Worm (Caenorhabditis elegans): ENCODE data around the gene F19H6.4.

The F19H6.4 gene

ce11 chrX:12337846-12338490 is 27.5 kb upstream of the F19H6.4 start, which contains the start of gene srd-44:
srd-44 (plus strand) TSS chrX:12338440.
- TF ChIP-seq C16A3.4 (tag; optimal IDR thresholded peaks at IDR 0.05) (peak; percentile 19), lir-3 (tag; optimal IDR thresholded peaks at IDR 0.05; ENCODE audit: poor library complexity) (peak; percentile 48), nhr-90 (tag; optimal IDR thresholded peaks at IDR 0.05; ENCODE audit: poor library complexity) (peak; percentile 33), zip-4 (GFP tag; optimal IDR thresholded peaks at IDR 0.05) (no peak), nhr-20 (tag; optimal IDR thresholded peaks at IDR 0.05) (peak; percentile 29), isw-1 (GFP tag; IDR thresholded peaks at IDR 0.05) (no peak), efl-1 (optimal IDR thresholded peaks at IDR 0.05) (no peak), efl-1 (GFP tag; optimal IDR thresholded peaks at IDR 0.05 in 1 of 2) (peak in 1 of 2 experiments; percentile 58), nhr-85 (tag) (peak; percentile 40), snu-23 (GFP tag; optimal IDR thresholded peaks at IDR 0.05) (peak; percentile 50), nhr-19 (GFP tag; conservative IDR thresholded peaks at IDR 0.05) (0 out of 2 replicates have a peak, but pooled peaks have one; percentile 10), nhr-47 (tag; optimal IDR thresholded peaks at IDR 0.05) (peak; percentile 13), nhr-71 (tag; optimal IDR thresholded peaks at IDR 0.05) (peak; percentile 31), hpl-2 (GFP tag; optimal IDR thresholded peaks at IDR 0.05) (no peak)

- TF ChIP-seq rnt-1 (tag; optimal IDR thresholded peaks at IDR 0.05) (no peak), alr-1 (tag; optimal IDR thresholded peaks at IDR 0.05; ENCODE audit: borderline replicate concordance) (no peak), tlp-1 (tag; optimal IDR thresholded peaks at IDR 0.05) (no peak), skn-1 (tag; optimal IDR thresholded peaks at IDR 0.05) (no peak), nhr-20 (tag; optimal IDR thresholded peaks at IDR 0.05) (no peak), unc-130 (tag; optimal IDR thresholded peaks at IDR 0.05) (no peak), hpl-2 (GFP tag; optimal IDR thresholded peaks at IDR 0.05) (no peak), sup-37 (GFP tag; optimal IDR thresholded peaks at IDR 0.05) (no peak), fos-1 (tag; optimal IDR thresholded peaks at IDR 0.05) (no peak), fkh-10 (GFP tag; optimal IDR thresholded peaks at IDR 0.05) (no peak), unc-98 (GFP tag; IDR thresholded peaks at IDR 0.05) (no peak)
Measured at ce11 chrX:12341338-12341737, 24.1 kb upstream of the F19H6.4 start, which contains the start of gene zig-2. zig-2 (minus strand) TSS chrX:12341438.

- TF ChIP-seq ztf-11 (tag; optimal IDR thresholded peaks at IDR 0.05) (no peak), lsy-2 (tag; optimal IDR thresholded peaks at IDR 0.05) (no peak), zip-4 (GFP tag; optimal IDR thresholded peaks at IDR 0.05) (no peak), hpl-2 (GFP tag; optimal IDR thresholded peaks at IDR 0.05) (no peak), aha-1 (tag; optimal IDR thresholded peaks at IDR 0.05) (no peak), C04F5.9 (tag; optimal IDR thresholded peaks at IDR 0.05) (no peak), pax-3 (tag; optimal IDR thresholded peaks at IDR 0.05) (no peak), ceh-63 (GFP tag; optimal IDR thresholded peaks at IDR 0.05) (no peak), isw-1 (GFP tag; IDR thresholded peaks at IDR 0.05) (no peak), snu-23 (GFP tag; optimal IDR thresholded peaks at IDR 0.05) (no peak), C16A3.4 (tag; optimal IDR thresholded peaks at IDR 0.05) (no peak), snpc-4 (tag; optimal IDR thresholded peaks at IDR 0.05) (no peak), zag-1 (tag; optimal IDR thresholded peaks at IDR 0.05) (no peak), C34B4.2 (tag; optimal IDR thresholded peaks at IDR 0.05) (no peak), fkh-10 (GFP tag; optimal IDR thresholded peaks at IDR 0.05) (no peak), dsc-1 (tag; optimal IDR thresholded peaks at IDR 0.05) (no peak), unc-30 (tag; optimal IDR thresholded peaks at IDR 0.05) (no peak)
Measured at ce11 chrX:12343279-12343678, 22.2 kb upstream of the F19H6.4 start, which contains the start of the genes nspc-9 and nspc-10. nspc-9 (minus strand) TSS chrX:12343379. nspc-10 (plus strand) TSS chrX:12343609.

- TF ChIP-seq nhr-12 (tag; optimal IDR thresholded peaks at IDR 0.05) = no peak
- no peak for TF ChIP-seq C34B4.2 (tag; optimal IDR thresholded peaks at IDR 0.05)
- no peak for TF ChIP-seq mab-9 (GFP tag; IDR thresholded peaks at IDR 0.05)
Measured at ce11 chrX:12346729-12347128, 18.8 kb upstream of the F19H6.4 start, which contains the start of gene F42F12.11. F42F12.11 (plus strand) TSS chrX:12347029.
